Worm (Caenorhabditis elegans) whole organism, L3 larva: ENCODE measurements around the gene srr-3.

ENCODE experiments used
- R02D3.7 ChIP-seq: fragments of 150-350 bp; optimal IDR thresholded peaks from 2 replicates; lab custom pipeline; 2014; ENCODE audit warnings: missing biosample characterization, missing genetic modification characterization
- aly-2 ChIP-seq: fragments of 150-350 bp; optimal IDR thresholded peaks from 2 replicates; lab custom pipeline; 2014; ENCODE audit warnings: missing biosample characterization, missing genetic modification characterization
- daf-12 ChIP-seq: fragments of 150-350 bp; optimal IDR thresholded peaks from 2 replicates; lab custom pipeline; 2014; ENCODE audit warnings: missing biosample characterization, missing genetic modification reagents, missing genetic modification characterization
- nhr-25 ChIP-seq: sonication (generic microtip); optimal IDR thresholded peaks from 2 replicates; lab custom pipeline; 2017; ENCODE audit warnings: missing biosample characterization, missing genetic modification characterization
- pha-4 ChIP-seq: fragments of 150-350 bp; optimal IDR thresholded peaks from 2 replicates; lab custom pipeline; 2014; ENCODE audit warnings: missing biosample characterization, missing genetic modification reagents, missing genetic modification characterization
- pqm-1 ChIP-seq: fragments of 150-350 bp; optimal IDR thresholded peaks from 2 replicates; lab custom pipeline; 2017; ENCODE audit warnings: missing biosample characterization, missing genetic modification characterization, inconsistent platforms
- skn-1 ChIP-seq: fragments of 150-350 bp; optimal IDR thresholded peaks from 2 replicates; lab custom pipeline; 2014; ENCODE audit warnings: missing biosample characterization, missing genetic modification characterization
- unc-62 ChIP-seq: fragments of 150-350 bp; sonication (generic microtip); optimal IDR thresholded peaks from 4 replicates; lab custom pipeline; 2014; ENCODE audit warnings: missing biosample characterization, missing genetic modification reagents, missing genetic modification characterization
- ztf-4 ChIP-seq: fragments of 150-350 bp; optimal IDR thresholded peaks from 2 replicates; lab custom pipeline; 2014; ENCODE audit warnings: missing biosample characterization, missing genetic modification characterization

DNA sequence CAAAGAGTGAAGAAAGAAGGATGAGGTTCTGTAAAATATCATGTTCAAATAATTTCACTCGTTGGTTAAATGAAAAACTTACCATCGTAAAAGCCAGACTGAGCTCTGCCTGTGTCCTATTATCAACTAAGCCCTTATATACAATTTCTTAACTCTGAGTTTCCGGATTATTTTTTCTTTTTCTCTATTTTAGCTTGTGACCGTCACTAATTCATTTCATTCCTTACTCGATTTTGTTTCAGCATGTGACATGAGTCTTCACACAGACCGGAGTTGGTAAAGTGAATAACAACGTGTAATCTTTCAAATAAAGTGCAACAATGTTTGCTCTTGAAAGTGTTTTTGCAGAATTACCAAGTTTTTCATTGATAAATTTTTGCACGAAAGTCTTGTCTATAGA is 25.4 kb upstream of the srr-3 start, which contains the start of gene cpr-2:
- TF ChIP-seq daf-12 (tag; lab: Kevin White, UChicago) (no peak), unc-62 (GFP tag; lab: Kevin White, UChicago) (no peak), aly-2 (tag; lab: Kevin White, UChicago) (no peak), R02D3.7 (no peak), pha-4 (tag; lab: Kevin White, UChicago) (no peak), pqm-1 (tag; lab: Kevin White, UChicago) (no peak), ztf-4 (tag; lab: Kevin White, UChicago) (no peak), nhr-25 (tag; lab: Kevin White, UChicago) (no peak), skn-1 (tag; lab: Kevin White, UChicago) (no peak)
